Worm (Caenorhabditis elegans) whole organism, early embryonic: ENCODE data around the gene eif-1.

Source experiments
- B0310.2 ChIP-seq: sonication (generic microtip); optimal IDR thresholded peaks from 2 replicates; lab custom pipeline; 2016; ENCODE audit warnings: mild to moderate bottlenecking, missing genetic modification characterization, missing compliant biosample characterization
- F13C5.2 ChIP-seq: sonication (generic microtip); optimal IDR thresholded peaks from 2 replicates; lab custom pipeline; 2017; ENCODE audit warnings: mild to moderate bottlenecking, missing genetic modification characterization, inconsistent platforms, missing compliant biosample characterization
- aly-1 ChIP-seq: sonication (generic microtip); optimal IDR thresholded peaks from 2 replicates; lab custom pipeline; 2016; ENCODE audit warnings: missing genetic modification characterization, missing compliant biosample characterization
- ama-1 ChIP-seq: fragments of 150-350 bp; optimal IDR thresholded peaks from 2 replicates; lab custom pipeline; 2014
- ceh-13 ChIP-seq: fragments of 200-800 bp; sonication (Bioruptor generic); optimal IDR thresholded peaks from 2 replicates; lab custom pipeline; 2018; ENCODE audit warnings: mild to moderate bottlenecking, missing genetic modification characterization, missing compliant biosample characterization
- ceh-36 ChIP-seq: sonication (generic microtip); optimal IDR thresholded peaks from 2 replicates; lab custom pipeline; 2016; ENCODE audit warnings: missing genetic modification characterization, inconsistent platforms, missing compliant biosample characterization
- ets-7 ChIP-seq: sonication (generic microtip); optimal IDR thresholded peaks from 2 replicates; lab custom pipeline; 2016; ENCODE audit warnings: missing genotype, missing genetic modification characterization, missing compliant biosample characterization
- flt-1 ChIP-seq: fragments of 200-800 bp; sonication (Bioruptor generic); IDR thresholded peaks from 2 replicates; pipeline ENCODE4 v1.3.6; 2022; ENCODE audit warnings: missing genetic modification characterization, missing compliant biosample characterization
- hmbx-1 ChIP-seq: sonication (generic microtip); optimal IDR thresholded peaks from 2 replicates; lab custom pipeline; 2016; ENCODE audit warnings: mild to moderate bottlenecking, missing genetic modification characterization, missing compliant biosample characterization
- hmg-4 ChIP-seq: fragments of 200-800 bp; sonication (Bioruptor generic); optimal IDR thresholded peaks from 2 replicates; lab custom pipeline; 2018; ENCODE audit warnings: mild to moderate bottlenecking, missing genetic modification characterization, missing compliant biosample characterization
- hnd-1 ChIP-seq: sonication (generic microtip); optimal IDR thresholded peaks from 2 replicates; lab custom pipeline; 2016; ENCODE audit warnings: missing genetic modification characterization, missing compliant biosample characterization
- pes-1 ChIP-seq: fragments of 200-800 bp; sonication (Bioruptor generic); IDR thresholded peaks from 2 replicates; pipeline ENCODE4 v1.3.6; 2022; ENCODE audit warnings: missing genetic modification reagents, missing genetic modification characterization, missing compliant biosample characterization
- scrt-1 ChIP-seq: fragments of 200-800 bp; sonication (Bioruptor generic); IDR thresholded peaks from 2 replicates; pipeline ENCODE4 v1.3.6; 2022; ENCODE audit warnings: missing genetic modification characterization, missing compliant biosample characterization
- sea-1 ChIP-seq: fragments of 200-800 bp; sonication (Bioruptor generic); conservative IDR thresholded peaks from 2 replicates; pipeline ENCODE4 v1.3.6; 2022; ENCODE audit warnings: missing genetic modification characterization, missing compliant biosample characterization
- tbx-11 ChIP-seq: fragments of 200-800 bp; sonication (Bioruptor generic); IDR thresholded peaks from 2 replicates; pipeline ENCODE4 v1.3.6; 2022; ENCODE audit warnings: missing genetic modification characterization, missing compliant biosample characterization
- tbx-37 ChIP-seq: fragments of 200-800 bp; sonication (Bioruptor generic); conservative IDR thresholded peaks from 2 replicates; pipeline ENCODE4 v1.3.6; 2022; ENCODE audit warnings: missing genetic modification reagents, missing genetic modification characterization, missing compliant biosample characterization
- tra-4 ChIP-seq: sonication (generic microtip); optimal IDR thresholded peaks from 2 replicates; lab custom pipeline; 2017; ENCODE audit warnings: missing genetic modification characterization, missing compliant biosample characterization

Gene eif-1

DNA sequence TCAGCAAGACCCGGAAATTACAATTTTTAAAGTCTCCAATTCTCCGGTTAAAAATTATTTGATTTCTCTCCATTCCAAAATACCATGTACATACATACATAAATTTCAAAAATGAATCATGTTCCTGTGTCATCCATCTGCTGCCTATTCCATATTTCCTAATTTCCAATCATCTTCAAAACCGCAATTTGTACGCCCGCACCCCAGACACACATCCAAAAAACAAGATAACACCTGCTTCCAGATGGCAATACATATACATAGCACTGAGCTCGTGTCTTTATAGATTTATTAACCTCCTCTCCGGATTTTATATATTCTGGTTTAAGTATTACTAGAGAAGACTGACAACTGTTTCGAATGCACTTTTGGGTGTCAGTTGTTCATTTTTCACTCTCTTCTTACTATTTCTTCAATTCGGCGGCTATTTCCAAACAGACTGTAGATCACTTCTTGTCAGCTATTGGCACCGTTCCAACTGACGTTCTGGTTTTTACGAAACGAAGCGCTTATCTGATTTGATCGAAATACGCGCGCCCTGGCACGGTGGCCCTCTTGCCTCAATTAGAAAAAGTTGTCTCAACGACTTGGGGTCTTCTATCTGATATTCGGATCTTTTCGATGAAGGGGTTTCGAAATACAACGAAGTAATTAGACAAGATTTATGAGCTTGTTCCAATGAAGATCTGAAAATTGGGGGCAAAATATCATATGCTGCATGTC lies 11.5 kb downstream of the eif-1 start:
- no peak for TF ChIP-seq hnd-1
- no peak for TF ChIP-seq sea-1 (GFP tag; lab: Robert Waterston, UW)
- no peak for TF ChIP-seq ama-1 (lab: Kevin White, UChicago)
- TF ChIP-seq tbx-37, result no peak

DNA sequence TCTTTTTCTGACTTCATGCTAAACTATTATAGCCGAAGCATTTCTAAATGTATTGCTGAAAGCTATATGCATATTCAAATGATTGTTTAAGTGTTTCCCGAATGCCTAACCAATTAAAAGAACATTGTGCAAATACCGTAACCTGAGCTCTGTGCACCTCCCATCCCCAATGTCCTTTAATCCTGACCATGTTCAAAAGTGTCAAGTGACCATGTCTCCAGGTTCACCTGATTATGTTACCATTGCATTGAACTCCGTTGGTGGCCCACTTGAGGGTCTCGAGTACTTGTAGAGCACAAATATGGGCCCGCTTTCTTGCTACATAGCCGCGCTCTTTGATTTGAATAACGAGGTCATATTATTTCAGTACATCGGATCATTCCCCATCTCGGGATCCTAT lies 18.1 kb downstream of the eif-1 start:
- TF ChIP-seq tbx-11 (GFP tag; lab: Robert Waterston, UW) (no peak), aly-1 (tag; lab: Kevin White, UChicago) (no peak), B0310.2 (tag; lab: Kevin White, UChicago) (no peak), tbx-37 (no peak), ets-7 (tag; lab: Kevin White, UChicago) (no peak), pes-1 (GFP tag; lab: Robert Waterston, UW) (no peak)

DNA sequence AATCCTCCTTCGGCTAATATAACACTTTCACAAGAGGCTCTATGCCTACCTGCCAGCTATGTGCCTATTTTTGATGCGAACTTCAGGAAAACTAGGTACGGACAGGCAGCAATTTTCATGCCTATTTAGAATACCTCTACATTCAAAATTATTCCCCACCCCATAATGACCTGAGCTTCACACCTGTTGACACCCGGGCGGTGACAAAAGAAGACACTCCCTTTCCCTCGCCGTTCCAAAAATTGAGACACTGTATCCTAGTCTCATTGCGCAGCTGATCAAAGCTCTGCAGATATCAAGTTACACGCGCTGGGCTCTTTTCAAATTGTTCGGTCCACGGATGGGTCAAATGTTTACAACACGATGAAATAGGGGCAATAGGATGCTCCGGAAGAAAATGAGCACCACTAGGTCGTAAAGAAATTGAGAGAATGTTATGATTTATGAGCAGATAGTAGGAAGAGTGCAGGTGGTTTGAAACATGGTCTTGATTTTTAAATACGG lies 18.9 kb downstream of the eif-1 start:
- TF ChIP-seq hmbx-1 (tag; lab: Kevin White, UChicago) (no peak), pes-1 (GFP tag; lab: Robert Waterston, UW) (no peak), ets-7 (tag; lab: Kevin White, UChicago) (no peak), scrt-1 (GFP tag; lab: Robert Waterston, UW) (no peak), ceh-36 (no peak), ama-1 (lab: Kevin White, UChicago) (no peak), tra-4 (tag; lab: Kevin White, UChicago) (no peak), hnd-1 (no peak), sea-1 (GFP tag; lab: Robert Waterston, UW) (no peak), aly-1 (tag; lab: Kevin White, UChicago) (no peak), tbx-11 (GFP tag; lab: Robert Waterston, UW) (no peak), B0310.2 (tag; lab: Kevin White, UChicago) (no peak), hmg-4 (GFP tag; lab: Kevin White, UChicago) (no peak), F13C5.2 (tag; lab: Kevin White, UChicago) (no peak), flt-1 (GFP tag; lab: Robert Waterston, UW) (no peak)

DNA sequence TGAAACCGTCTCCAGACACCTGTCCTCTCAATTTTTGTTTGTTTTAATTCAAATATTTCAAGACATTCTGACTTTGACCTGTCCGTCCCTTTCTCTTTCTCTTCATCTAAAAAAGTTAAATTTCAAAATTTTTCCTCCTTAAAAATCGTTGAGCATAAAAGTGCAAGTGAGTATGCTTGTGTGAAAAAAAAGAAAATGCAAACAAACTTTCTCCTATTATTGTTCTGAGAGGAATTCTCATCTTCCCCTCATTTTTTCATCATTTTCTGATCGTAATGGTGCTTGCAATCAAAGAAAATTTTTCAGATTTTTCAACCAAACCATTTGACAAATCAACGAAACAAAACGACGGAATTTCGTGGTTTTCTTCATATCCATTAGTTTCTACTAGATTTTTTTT lies 24.5 kb downstream of the eif-1 start, which contains the start of gene shc-2:
Gene shc-2 (plus strand): TSS at position 301 of the 400 bp plus-strand sequence.
- TF ChIP-seq hmg-4 (GFP tag; lab: Kevin White, UChicago) (no peak), ets-7 (tag; lab: Kevin White, UChicago) (no peak), flt-1 (GFP tag; lab: Robert Waterston, UW) (no peak), hmbx-1 (tag; lab: Kevin White, UChicago) (no peak), hnd-1 (no peak), B0310.2 (tag; lab: Kevin White, UChicago) (no peak), sea-1 (GFP tag; lab: Robert Waterston, UW) (no peak), ceh-36 (no peak), pes-1 (GFP tag; lab: Robert Waterston, UW) (no peak)

DNA sequence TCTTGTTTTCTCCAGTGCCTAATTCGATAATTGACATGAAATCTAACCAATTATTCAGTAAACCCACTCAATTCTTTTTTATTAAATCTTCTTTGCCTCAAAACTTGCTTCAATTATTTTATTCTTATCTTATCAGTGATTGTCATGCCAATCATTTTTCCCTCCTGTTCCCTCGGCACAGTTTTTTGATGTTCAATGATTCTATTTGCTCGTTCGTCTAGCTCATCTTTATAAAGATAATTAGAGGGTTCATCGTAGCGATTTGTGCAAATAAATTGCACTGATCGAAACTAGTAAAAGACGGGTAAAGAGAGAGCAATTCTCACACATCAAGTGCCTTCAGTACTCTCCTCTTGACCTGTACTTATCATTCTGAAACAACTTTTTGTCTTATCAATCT lies 25.7 kb downstream of the eif-1 start:
- TF ChIP-seq B0310.2 (tag; lab: Kevin White, UChicago) (no peak), ama-1 (lab: Kevin White, UChicago) (no peak), hmbx-1 (tag; lab: Kevin White, UChicago) (no peak), hnd-1 (no peak), flt-1 (GFP tag; lab: Robert Waterston, UW) (no peak), aly-1 (tag; lab: Kevin White, UChicago) (no peak), ceh-36 (no peak), pes-1 (GFP tag; lab: Robert Waterston, UW) (no peak), sea-1 (GFP tag; lab: Robert Waterston, UW) (no peak), ets-7 (tag; lab: Kevin White, UChicago) (no peak), tbx-37 (no peak), F13C5.2 (tag; lab: Kevin White, UChicago) (no peak), ceh-13 (GFP tag; lab: Kevin White, UChicago) (no peak), scrt-1 (GFP tag; lab: Robert Waterston, UW) (no peak)

DNA sequence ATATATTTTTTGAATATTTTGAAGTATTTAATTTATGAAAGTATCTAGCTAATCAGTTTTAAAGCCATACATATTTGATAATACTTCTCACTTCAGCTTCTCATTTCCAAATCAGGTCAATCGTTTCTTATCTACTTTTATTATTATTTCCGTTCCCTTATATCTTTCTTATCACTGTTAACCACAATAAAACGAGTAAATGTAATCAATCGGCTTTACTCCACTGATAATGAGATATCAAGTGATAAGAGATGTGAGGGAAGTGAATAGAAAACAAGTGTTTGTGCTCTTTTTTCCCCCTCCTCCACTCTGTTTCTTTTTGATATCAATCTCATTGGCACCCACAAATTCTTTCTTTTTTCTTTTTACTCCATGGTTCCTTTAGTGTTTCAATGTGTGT lies 26.8 kb downstream of the eif-1 start:
- no peak for TF ChIP-seq hnd-1
- no peak for TF ChIP-seq tra-4 (tag; lab: Kevin White, UChicago)
- TF ChIP-seq aly-1 (tag; lab: Kevin White, UChicago), result no peak
- no peak for TF ChIP-seq hmbx-1 (tag; lab: Kevin White, UChicago)
- no peak for TF ChIP-seq flt-1 (GFP tag; lab: Robert Waterston, UW)
- no peak for TF ChIP-seq tbx-37
- no peak for TF ChIP-seq scrt-1 (GFP tag; lab: Robert Waterston, UW)
- TF ChIP-seq ceh-13 (GFP tag; lab: Kevin White, UChicago), result no peak
- TF ChIP-seq ets-7 (tag; lab: Kevin White, UChicago), result no peak
- TF ChIP-seq tbx-11 (GFP tag; lab: Robert Waterston, UW), result no peak
- TF ChIP-seq sea-1 (GFP tag; lab: Robert Waterston, UW), result no peak
- TF ChIP-seq ceh-36, result no peak
- TF ChIP-seq F13C5.2 (tag; lab: Kevin White, UChicago), result no peak
- no peak for TF ChIP-seq ama-1 (lab: Kevin White, UChicago)

DNA sequence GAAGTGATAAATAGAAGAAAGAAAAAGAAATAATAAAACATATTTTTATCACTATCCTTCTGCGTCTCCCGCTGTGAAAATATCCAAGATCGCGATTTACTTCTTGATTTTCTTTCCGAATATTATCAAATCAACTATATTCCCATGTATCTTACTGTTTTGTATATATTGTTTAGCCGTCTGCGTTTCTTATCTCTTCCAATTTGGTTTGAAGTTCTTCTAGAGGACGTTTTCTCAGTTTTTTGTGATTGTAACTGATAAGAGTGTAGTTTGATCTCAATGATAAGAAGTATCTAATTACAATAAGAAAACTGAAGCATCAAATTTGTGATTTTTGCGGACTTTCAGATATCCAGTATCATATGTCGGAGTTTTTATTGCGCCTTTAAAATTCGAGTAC lies 32.7 kb downstream of the eif-1 start:
- no peak for TF ChIP-seq tbx-37
- TF ChIP-seq B0310.2 (tag; lab: Kevin White, UChicago), result no peak
- TF ChIP-seq F13C5.2 (tag; lab: Kevin White, UChicago), result no peak
- no peak for TF ChIP-seq tbx-11 (GFP tag; lab: Robert Waterston, UW)
- TF ChIP-seq hmbx-1 (tag; lab: Kevin White, UChicago), result no peak
- TF ChIP-seq ets-7 (tag; lab: Kevin White, UChicago), result no peak
- TF ChIP-seq ceh-13 (GFP tag; lab: Kevin White, UChicago), result no peak
- no peak for TF ChIP-seq ama-1 (lab: Kevin White, UChicago)
- TF ChIP-seq aly-1 (tag; lab: Kevin White, UChicago), result no peak
- TF ChIP-seq sea-1 (GFP tag; lab: Robert Waterston, UW), result no peak
- TF ChIP-seq hnd-1, result no peak
- TF ChIP-seq tra-4 (tag; lab: Kevin White, UChicago), result no peak
- no peak for TF ChIP-seq scrt-1 (GFP tag; lab: Robert Waterston, UW)
- no peak for TF ChIP-seq pes-1 (GFP tag; lab: Robert Waterston, UW)
- TF ChIP-seq flt-1 (GFP tag; lab: Robert Waterston, UW), result no peak
- TF ChIP-seq hmg-4 (GFP tag; lab: Kevin White, UChicago), result no peak
- no peak for TF ChIP-seq ceh-36
